Worm (Caenorhabditis elegans) whole organism, mixed stage, embryonic: ENCODE measurements around the gene dnj-16.
A peak's percentile ranks its signal among the peaks of the same experiment; 100 is the strongest.

Source experiments
- M03D4.4 ChIP-seq: sonication (generic microtip); optimal IDR thresholded peaks from 2 replicates; lab custom pipeline; 2017; ENCODE audit warnings: mild to moderate bottlenecking, missing genetic modification characterization, missing compliant biosample characterization
- bed-3 ChIP-seq: fragments of 200-800 bp; sonication (Bioruptor generic); optimal IDR thresholded peaks from 3 replicates; lab custom pipeline; 2018; ENCODE audit warnings: mild to moderate bottlenecking, missing genetic modification characterization, moderate library complexity, missing compliant biosample characterization
- blmp-1 ChIP-seq: fragments of 150-350 bp; optimal IDR thresholded peaks from 2 replicates; lab custom pipeline; 2014; ENCODE audit warnings: missing biosample characterization, missing genetic modification characterization
- ceh-39 ChIP-seq: fragments of 150-350 bp; optimal IDR thresholded peaks from 2 replicates; lab custom pipeline; 2014; ENCODE audit warnings: missing biosample characterization, missing genetic modification characterization
- ces-1 ChIP-seq: fragments of 150-350 bp; optimal IDR thresholded peaks from 2 replicates; lab custom pipeline; 2014; ENCODE audit warnings: missing biosample characterization, missing genetic modification reagents, missing genetic modification characterization
- cnd-1 ChIP-seq: fragments of 200-800 bp; sonication (Bioruptor generic); optimal IDR thresholded peaks from 2 replicates; lab custom pipeline; 2018; ENCODE audit warnings: mild to moderate bottlenecking, missing genetic modification characterization, missing compliant biosample characterization
- drap-1 ChIP-seq: fragments of 200-800 bp; sonication (Bioruptor generic); optimal IDR thresholded peaks from 3 replicates; lab custom pipeline; 2018; ENCODE audit warnings: mild to moderate bottlenecking, missing genetic modification characterization, missing compliant biosample characterization
- elt-1 ChIP-seq: sonication (generic microtip); optimal IDR thresholded peaks from 2 replicates; lab custom pipeline; 2017; ENCODE audit warnings: missing genetic modification characterization, mild to moderate bottlenecking, missing compliant biosample characterization, antibody characterized with exemption, moderate library complexity, borderline replicate concordance; ENCODE audit not compliant: insufficient read depth
- elt-3 ChIP-seq: fragments of 150-350 bp; optimal IDR thresholded peaks from 2 replicates; lab custom pipeline; 2014; ENCODE audit warnings: missing biosample characterization, missing genetic modification characterization
- flh-1 ChIP-seq: fragments of 200-800 bp; sonication (Bioruptor generic); optimal IDR thresholded peaks from 2 replicates; lab custom pipeline; 2018; ENCODE audit warnings: mild to moderate bottlenecking, missing genetic modification characterization, moderate library complexity, missing compliant biosample characterization
- ham-2 ChIP-seq: fragments of 200-800 bp; sonication (Bioruptor generic); optimal IDR thresholded peaks from 2 replicates; lab custom pipeline; 2018; ENCODE audit warnings: mild to moderate bottlenecking, missing genetic modification characterization, missing compliant biosample characterization
- hlh-1 ChIP-seq: fragments of 150-350 bp; optimal IDR thresholded peaks from 2 replicates; lab custom pipeline; 2014; ENCODE audit warnings: missing biosample characterization, missing genetic modification reagents, missing genetic modification characterization
- lin-13 ChIP-seq: fragments of 150-350 bp; optimal IDR thresholded peaks from 2 replicates; lab custom pipeline; 2014; ENCODE audit warnings: missing biosample characterization, missing genetic modification characterization
- lin-32 ChIP-seq: fragments of 200-800 bp; sonication (Bioruptor generic); optimal IDR thresholded peaks from 2 replicates; lab custom pipeline; 2018; ENCODE audit warnings: mild to moderate bottlenecking, missing genetic modification characterization, missing compliant biosample characterization
- lsy-2 ChIP-seq: fragments of 150-350 bp; optimal IDR thresholded peaks from 2 replicates; lab custom pipeline; 2014; ENCODE audit warnings: missing biosample characterization, missing genetic modification characterization
- mab-5 ChIP-seq: fragments of 150-350 bp; optimal IDR thresholded peaks from 2 replicates; lab custom pipeline; 2014; ENCODE audit warnings: missing biosample characterization, missing genetic modification characterization
- mep-1 ChIP-seq: fragments of 150-350 bp; optimal IDR thresholded peaks from 2 replicates; lab custom pipeline; 2017; ENCODE audit warnings: missing biosample characterization, missing genetic modification reagents, missing genetic modification characterization, inconsistent platforms
- mls-2 ChIP-seq: sonication (generic microtip); optimal IDR thresholded peaks from 2 replicates; lab custom pipeline; 2016; ENCODE audit warnings: mild to moderate bottlenecking, missing genetic modification characterization, moderate library complexity, missing compliant biosample characterization
- nhr-12 ChIP-seq: fragments of 150-350 bp; optimal IDR thresholded peaks from 2 replicates; lab custom pipeline; 2014; ENCODE audit warnings: missing biosample characterization, missing genetic modification characterization
- nhr-2 ChIP-seq: fragments of 150-350 bp; optimal IDR thresholded peaks from 2 replicates; lab custom pipeline; 2014; ENCODE audit warnings: missing biosample characterization, missing genetic modification characterization
- nhr-237 ChIP-seq: fragments of 150-350 bp; optimal IDR thresholded peaks from 2 replicates; lab custom pipeline; 2014; ENCODE audit warnings: missing biosample characterization, missing genetic modification characterization
- nhr-28 ChIP-seq: fragments of 150-350 bp; optimal IDR thresholded peaks from 2 replicates; lab custom pipeline; 2014; ENCODE audit warnings: missing biosample characterization, missing genetic modification characterization
- nhr-76 ChIP-seq: sonication (generic microtip); optimal IDR thresholded peaks from 2 replicates; lab custom pipeline; 2017; ENCODE audit warnings: missing biosample characterization, missing genetic modification characterization
- pha-4 ChIP-seq: fragments of 150-350 bp; optimal IDR thresholded peaks from 2 replicates; lab custom pipeline; 2018; ENCODE audit warnings: missing biosample characterization, missing genetic modification reagents, missing genetic modification characterization
- sem-2 ChIP-seq: fragments of 200-800 bp; sonication (Bioruptor generic); optimal IDR thresholded peaks from 2 replicates; lab custom pipeline; 2018; ENCODE audit warnings: mild to moderate bottlenecking, missing genetic modification characterization, missing compliant biosample characterization
- snpc-4 ChIP-seq: fragments of 150-350 bp; optimal IDR thresholded peaks from 2 replicates; lab custom pipeline; 2014; ENCODE audit warnings: missing biosample characterization, missing genetic modification characterization
- sptf-1 ChIP-seq: sonication (generic microtip); optimal IDR thresholded peaks from 2 replicates; lab custom pipeline; 2017; ENCODE audit warnings: mild to moderate bottlenecking, missing genetic modification characterization, moderate library complexity, missing compliant biosample characterization
- tbx-8 ChIP-seq: fragments of 200-800 bp; sonication (Bioruptor generic); optimal IDR thresholded peaks from 2 replicates; lab custom pipeline; 2018; ENCODE audit warnings: mild to moderate bottlenecking, missing genetic modification characterization, moderate library complexity, missing compliant biosample characterization
- unc-120 ChIP-seq: sonication (generic microtip); optimal IDR thresholded peaks from 2 replicates; lab custom pipeline; 2017; ENCODE audit warnings: missing genetic modification characterization, missing compliant biosample characterization; ENCODE audit not compliant: poor library complexity, severe bottlenecking
- unc-39 ChIP-seq: fragments of 150-350 bp; optimal IDR thresholded peaks from 2 replicates; lab custom pipeline; 2014; ENCODE audit warnings: missing biosample characterization, missing genetic modification characterization
- unc-62 ChIP-seq: fragments of 150-350 bp; optimal IDR thresholded peaks from 2 replicates; lab custom pipeline; 2014; ENCODE audit warnings: missing biosample characterization, missing genetic modification reagents, missing genetic modification characterization
- zip-8 ChIP-seq: fragments of 150-350 bp; optimal IDR thresholded peaks from 2 replicates; lab custom pipeline; 2014; ENCODE audit warnings: missing biosample characterization, missing genetic modification characterization
- ztf-11 ChIP-seq: fragments of 150-350 bp; optimal IDR thresholded peaks from 2 replicates; lab custom pipeline; 2014; ENCODE audit warnings: missing biosample characterization, missing genetic modification characterization

The dnj-16 gene

DNA sequence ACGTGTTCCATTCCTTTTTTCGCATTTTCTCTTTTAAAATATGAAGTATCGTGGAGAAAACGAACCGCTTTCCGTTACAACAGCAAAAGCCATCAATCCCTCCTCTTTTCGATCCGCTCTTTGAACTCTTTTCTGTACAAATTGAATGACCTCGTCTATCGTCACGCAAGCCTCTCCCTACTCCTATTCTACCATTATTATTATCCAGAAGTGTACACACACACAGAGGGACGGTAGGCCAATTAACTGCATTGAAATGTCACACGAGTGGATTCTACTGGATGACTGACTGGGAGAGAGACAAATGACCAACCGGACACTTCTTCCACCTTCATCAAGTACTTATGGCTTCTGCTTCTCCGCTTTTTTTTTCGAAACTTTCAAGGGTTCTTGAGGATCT, 17.3 kb downstream of the dnj-16 start:
- TF ChIP-seq ceh-39 (tag; lab: Kevin White, UChicago) (no peak), M03D4.4 (tag; lab: Kevin White, UChicago) (no peak), lin-13 (tag; lab: Kevin White, UChicago) (no peak), sptf-1 (tag; lab: Kevin White, UChicago) (no peak), elt-3 (tag; lab: Kevin White, UChicago) (no peak), blmp-1 (no peak), nhr-12 (no peak), nhr-2 (tag; lab: Kevin White, UChicago) (no peak)

DNA sequence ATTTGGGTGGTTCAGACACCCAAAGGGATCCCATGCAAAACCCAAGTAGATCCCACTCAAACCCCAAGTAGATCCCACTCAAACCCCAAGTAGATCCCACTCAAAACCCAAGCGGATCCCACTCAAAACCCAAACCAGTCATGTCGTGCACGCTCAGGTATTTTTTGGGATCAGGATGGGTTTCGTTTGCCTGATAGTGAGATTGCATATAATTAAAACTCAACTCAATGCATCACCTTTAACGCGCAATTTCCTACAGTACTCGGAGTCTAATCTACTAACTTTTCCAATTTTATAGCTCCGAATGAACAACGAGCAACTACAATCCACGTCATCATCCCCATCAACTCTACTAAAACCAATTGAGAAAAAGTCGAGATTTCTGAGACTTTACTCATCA, 18.2 kb downstream of the dnj-16 start, which contains the start of gene phlp-2:
Gene phlp-2, plus strand, starts transcription at position 301 of the 400 bp plus-strand sequence.
- no peak for TF ChIP-seq mab-5 (tag; lab: Kevin White, UChicago)
- TF ChIP-seq blmp-1: no peak
- no peak for TF ChIP-seq mep-1
- TF ChIP-seq lsy-2: no peak
- no peak for TF ChIP-seq bed-3 (GFP tag; lab: Kevin White, UChicago)
- TF ChIP-seq nhr-237: no peak
- no peak for TF ChIP-seq mls-2 (tag; lab: Kevin White, UChicago)
- TF ChIP-seq sptf-1 (tag; lab: Kevin White, UChicago): no peak
- TF ChIP-seq, all 35 proteins: peak for 0

DNA sequence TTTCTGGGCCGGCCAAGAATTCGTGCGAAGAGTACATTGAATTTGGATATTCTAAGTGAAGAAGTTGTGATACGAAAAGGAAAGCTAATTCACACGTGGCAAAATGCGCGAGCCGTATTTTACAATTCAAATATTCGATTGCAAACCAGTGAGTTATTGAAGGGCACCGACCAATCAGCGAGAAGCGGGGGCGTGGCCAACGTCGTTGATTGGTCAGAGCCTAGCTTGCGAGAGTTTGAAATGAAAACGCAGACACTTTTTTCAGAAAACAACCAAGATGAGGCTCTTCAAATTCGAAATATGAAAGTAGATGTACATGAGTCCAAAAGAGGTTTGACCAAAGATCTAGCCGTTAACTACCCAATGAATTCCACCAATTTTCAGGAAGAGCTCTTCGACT, 19.7 kb downstream of the dnj-16 start:
- no peak for TF ChIP-seq cnd-1 (tag; lab: Kevin White, UChicago)
- no peak for TF ChIP-seq unc-120
- no peak for TF ChIP-seq lin-32 (GFP tag; lab: Kevin White, UChicago)
- no peak for TF ChIP-seq flh-1
- no peak for TF ChIP-seq mls-2 (tag; lab: Kevin White, UChicago)
- no peak for TF ChIP-seq nhr-28 (tag; lab: Kevin White, UChicago)
- TF ChIP-seq blmp-1: no peak
- no peak for TF ChIP-seq nhr-76 (tag; lab: Kevin White, UChicago)
- TF ChIP-seq unc-62 (GFP tag; lab: Kevin White, UChicago): no peak
- no peak for TF ChIP-seq ztf-11 (tag; lab: Kevin White, UChicago)
- no peak for TF ChIP-seq mab-5 (tag; lab: Kevin White, UChicago)
- TF ChIP-seq zip-8 (tag; lab: Kevin White, UChicago): no peak
- no peak for TF ChIP-seq sptf-1 (tag; lab: Kevin White, UChicago)
- TF ChIP-seq hlh-1 (tag; lab: Kevin White, UChicago): no peak
- TF ChIP-seq snpc-4 (tag; lab: Kevin White, UChicago): no peak

DNA sequence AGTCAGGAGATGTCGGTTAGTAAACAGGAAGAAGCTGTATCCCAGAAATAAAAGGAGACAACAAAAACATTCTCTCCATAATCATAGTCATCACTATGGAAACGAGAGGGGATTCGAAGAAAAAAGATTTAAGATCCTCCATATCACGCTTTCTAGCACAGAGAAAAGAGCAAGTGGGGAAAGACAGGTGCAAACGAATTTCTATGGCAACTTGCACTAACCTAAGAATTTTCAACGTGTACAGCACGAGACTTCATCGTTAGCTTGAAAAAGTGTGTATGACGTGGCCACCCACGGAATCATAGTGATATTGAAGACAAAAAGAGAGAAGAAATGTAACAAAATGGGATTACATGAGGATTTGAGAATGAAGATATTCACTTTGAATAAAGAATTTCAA, 29.9 kb downstream of the dnj-16 start:
- TF ChIP-seq lsy-2 (no peak), nhr-76 (tag; lab: Kevin White, UChicago) (no peak), ces-1 (no peak)

DNA sequence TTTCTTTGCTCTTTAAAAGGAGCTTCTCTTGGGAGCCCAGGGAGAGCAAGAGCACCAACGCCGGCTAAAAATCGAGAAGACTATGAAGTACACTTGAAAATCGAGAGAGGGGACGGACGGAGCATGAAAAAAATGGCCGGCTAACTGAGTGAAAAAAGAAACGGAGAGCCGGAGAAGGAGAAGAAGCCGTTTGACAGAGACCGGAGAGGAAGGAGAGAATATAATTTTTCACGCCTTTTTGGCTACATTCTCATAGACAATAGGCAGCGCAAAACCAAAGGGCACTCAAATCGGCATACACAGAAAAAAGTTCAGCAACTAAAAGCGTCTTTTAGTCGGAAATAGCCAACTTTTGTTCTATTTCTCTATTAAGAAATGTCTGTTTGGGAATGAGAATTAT, 30.6 kb downstream of the dnj-16 start:
- no peak for TF ChIP-seq elt-3 (tag; lab: Kevin White, UChicago)
- no peak for TF ChIP-seq blmp-1

DNA sequence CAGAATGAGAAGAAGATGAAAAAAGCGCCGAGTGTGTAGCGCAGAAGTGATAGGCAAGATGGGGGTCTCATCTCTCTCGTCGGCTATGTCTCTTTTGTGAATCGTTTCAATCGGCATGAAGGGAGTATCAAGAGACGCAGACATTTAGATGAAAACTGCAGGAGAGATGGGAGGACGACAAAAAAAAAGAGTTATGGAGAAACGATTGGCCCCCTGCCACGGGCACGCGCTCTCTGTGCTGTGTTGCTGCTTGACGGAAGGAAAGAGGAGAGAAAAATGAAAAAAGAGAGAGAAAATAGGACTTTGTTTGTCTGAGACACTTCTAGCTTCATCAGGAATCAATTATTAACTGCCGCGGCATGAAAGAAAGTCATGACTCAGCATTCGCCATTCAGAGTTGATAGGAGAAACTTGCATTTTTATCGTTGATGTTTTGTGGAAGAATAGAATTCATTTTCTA, 32.8 kb downstream of the dnj-16 start:
- TF ChIP-seq nhr-2 (tag; lab: Kevin White, UChicago) (no peak), drap-1 (GFP tag; lab: Kevin White, UChicago) (peak; percentile 26), M03D4.4 (tag; lab: Kevin White, UChicago) (peak; percentile 19), nhr-237 (peak; percentile 67), zip-8 (tag; lab: Kevin White, UChicago) (no peak), mls-2 (tag; lab: Kevin White, UChicago) (peak; percentile 61), elt-1 (tag; lab: Kevin White, UChicago) (no peak), mab-5 (tag; lab: Kevin White, UChicago) (no peak), nhr-12 (no peak), sem-2 (GFP tag; lab: Kevin White, UChicago) (no peak), ces-1 (peak; percentile 83), tbx-8 (GFP tag; lab: Kevin White, UChicago) (peak; percentile 24), unc-62 (GFP tag; lab: Kevin White, UChicago) (peak; percentile 92), ceh-39 (tag; lab: Kevin White, UChicago) (no peak), elt-3 (tag; lab: Kevin White, UChicago) (no peak), nhr-76 (tag; lab: Kevin White, UChicago) (no peak), unc-120 (peak; percentile 94), mep-1 (peak; percentile 87), cnd-1 (tag; lab: Kevin White, UChicago) (no peak), lin-13 (tag; lab: Kevin White, UChicago) (no peak), sptf-1 (tag; lab: Kevin White, UChicago) (peak; percentile 41), lin-32 (GFP tag; lab: Kevin White, UChicago) (no peak), unc-39 (no peak), blmp-1 (no peak), ham-2 (peak; percentile 71), pha-4 (tag; lab: Kevin White, UChicago) (peak; percentile 9), hlh-1 (tag; lab: Kevin White, UChicago) (peak; percentile 68), lsy-2 (peak; percentile 42)
